ENCODE assay signal across 1 worm cellular context in genomic region chrIV:4021847-4022780, ce11.
TF ChIP-seq lines count a peak whose summit lies in the region.

No protein-coding gene starts in this region.

TF ChIP-seq in whole organism, L1 larva, 84 proteins besides CTCF, POLR2A, EP300 and RAD21 (continued from another document):
- TF ChIP-seq sox-4 (tag; optimal IDR thresholded peaks at IDR 0.05; lab: Kevin White, UChicago) (no peak), nhr-28 (tag; optimal IDR thresholded peaks at IDR 0.05; lab: Kevin White, UChicago) (no peak), lin-13 (GFP tag; optimal IDR thresholded peaks at IDR 0.05; lab: Kevin White, UChicago) (no peak), unc-62 (GFP tag; optimal IDR thresholded peaks at IDR 0.05; lab: Kevin White, UChicago) (no peak), sptf-1 (tag; optimal IDR thresholded peaks at IDR 0.05; lab: Kevin White, UChicago) (no peak), nhr-71 (tag; optimal IDR thresholded peaks at IDR 0.05; lab: Kevin White, UChicago) (peak; percentile 31), zip-4 (GFP tag; optimal IDR thresholded peaks at IDR 0.05; lab: Kevin White, UChicago) (no peak), F16B12.6 (tag; optimal IDR thresholded peaks at IDR 0.05; lab: Kevin White, UChicago) (no peak), blmp-1 (tag; optimal IDR thresholded peaks at IDR 0.05; lab: Kevin White, UChicago) (peak; percentile 52), nhr-90 (tag; optimal IDR thresholded peaks at IDR 0.05; lab: Kevin White, UChicago; ENCODE audit: poor library complexity) (no peak), mdl-1 (tag; optimal IDR thresholded peaks at IDR 0.05; lab: Kevin White, UChicago) (peak in 1 of 2 experiments; percentile 10), rnt-1 (tag; optimal IDR thresholded peaks at IDR 0.05; lab: Kevin White, UChicago) (peak; percentile 33), ceh-63 (GFP tag; optimal IDR thresholded peaks at IDR 0.05; lab: Kevin White, UChicago) (no peak), xbp-1 (tag; optimal IDR thresholded peaks at IDR 0.05; lab: Kevin White, UChicago) (no peak), pqm-1 (tag; optimal IDR thresholded peaks at IDR 0.05; lab: Kevin White, UChicago) (no peak), unc-86 (tag; optimal IDR thresholded peaks at IDR 0.05; lab: Kevin White, UChicago) (no peak), vab-15 (tag; optimal IDR thresholded peaks at IDR 0.05; lab: Kevin White, UChicago) (no peak), fos-1 (tag; optimal IDR thresholded peaks at IDR 0.05; lab: Kevin White, UChicago) (no peak), grh-1 (GFP tag; IDR thresholded peaks at IDR 0.05; lab: Robert Waterston, UW) (no peak), ceh-88 (GFP tag; IDR thresholded peaks at IDR 0.05; lab: Robert Waterston, UW) (no peak), elt-3 (tag; optimal IDR thresholded peaks at IDR 0.05; lab: Kevin White, UChicago) (peak in 3 of 6 experiments; percentile 9 to 34 (median 15)), pag-3 (tag; optimal IDR thresholded peaks at IDR 0.05; lab: Kevin White, UChicago; ENCODE audit: borderline replicate concordance, insufficient read depth) (no peak), aly-2 (tag; optimal IDR thresholded peaks at IDR 0.05; lab: Kevin White, UChicago) (no peak), C04F5.9 (tag; optimal IDR thresholded peaks at IDR 0.05; lab: Kevin White, UChicago) (no peak), ces-1 (GFP tag; optimal IDR thresholded peaks at IDR 0.05; lab: Kevin White, UChicago) (no peak), egl-27 (tag; optimal IDR thresholded peaks at IDR 0.05; lab: Kevin White, UChicago) (no peak), mep-1 (tag; optimal IDR thresholded peaks at IDR 0.05; lab: Kevin White, UChicago) (no peak), jun-1 (tag; optimal IDR thresholded peaks at IDR 0.05; lab: Kevin White, UChicago) (no peak), fkh-4 (tag; optimal IDR thresholded peaks at IDR 0.05; lab: Kevin White, UChicago; ENCODE audit: borderline replicate concordance) (no peak), egl-13 (tag; optimal IDR thresholded peaks at IDR 0.05; lab: Kevin White, UChicago) (no peak)
TF ChIP-seq in whole organism, L1 larva: peak in this region for 11.
